Worm (Caenorhabditis elegans): Measurements from ENCODE around the gene F22H10.3.

Gene F22H10.3

DNA sequence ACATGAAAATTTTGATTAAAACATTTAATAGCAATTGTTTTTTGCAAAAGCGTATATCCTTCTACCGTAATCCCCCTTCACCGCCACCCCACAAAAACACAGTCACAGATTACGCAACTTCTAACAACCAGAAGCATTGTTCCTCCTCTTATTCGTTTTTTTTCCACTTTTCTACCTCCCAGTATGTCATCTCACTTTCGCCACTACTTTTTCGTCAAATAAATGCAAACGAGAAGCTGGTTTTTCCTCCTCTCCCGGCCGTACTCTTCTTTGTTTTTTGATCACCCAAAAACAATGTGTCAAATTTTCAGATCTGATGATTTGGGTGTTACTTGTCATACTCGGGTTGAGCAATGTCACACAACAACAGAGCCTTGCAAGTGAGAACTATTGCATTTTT lies 44.5 kb downstream of the F22H10.3 start, which contains the start of gene C06G1.1:
Gene C06G1.1 (plus strand): TSS at position 301 of the 400 bp plus-strand sequence.
- TF ChIP-seq ceh-2 (tag; optimal IDR thresholded peaks at IDR 0.05): no peak
- no peak for TF ChIP-seq pha-2 (tag; optimal IDR thresholded peaks at IDR 0.05)
- TF ChIP-seq sdc-2 (tag; optimal IDR thresholded peaks at IDR 0.05): no peak
- no peak for TF ChIP-seq gmeb-2 (tag; optimal IDR thresholded peaks at IDR 0.05)
- TF ChIP-seq rnt-1 (tag; optimal IDR thresholded peaks at IDR 0.05): no peak
- no peak for TF ChIP-seq tbx-2 (tag; optimal IDR thresholded peaks at IDR 0.05)
- no peak for TF ChIP-seq sox-4 (tag; optimal IDR thresholded peaks at IDR 0.05)
- no peak for TF ChIP-seq ceh-18 (tag; optimal IDR thresholded peaks at IDR 0.05)
- TF ChIP-seq ceh-24 (tag; optimal IDR thresholded peaks at IDR 0.05): no peak
- no peak for TF ChIP-seq ahr-1 (tag; optimal IDR thresholded peaks at IDR 0.05)
- no peak for TF ChIP-seq che-1 (tag; optimal IDR thresholded peaks at IDR 0.05)
- TF ChIP-seq hlh-13 (GFP tag; optimal IDR thresholded peaks at IDR 0.05): no peak
- TF ChIP-seq C38D4.7 (GFP tag; optimal IDR thresholded peaks at IDR 0.05): no peak

DNA sequence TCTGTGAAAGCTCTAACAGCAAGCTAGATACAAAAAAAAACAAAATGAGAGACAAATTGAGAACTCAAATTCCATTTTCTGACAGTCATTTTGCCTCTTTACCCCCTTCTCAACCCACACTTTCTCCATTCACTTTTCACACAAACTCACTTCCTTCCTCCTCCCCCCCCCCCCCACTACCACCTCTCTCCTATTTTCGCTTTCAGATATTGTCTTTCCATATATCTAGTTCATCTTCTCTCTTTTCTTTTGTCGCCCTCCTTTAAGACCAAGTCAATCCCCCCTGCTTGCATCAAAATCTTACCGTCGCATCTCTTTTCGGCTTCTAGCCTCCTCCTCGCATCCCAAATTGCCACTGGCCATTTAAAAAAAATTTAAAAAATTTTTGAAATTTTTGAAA lies 45.7 kb downstream of the F22H10.3 start:
- TF ChIP-seq ceh-9 (tag; optimal IDR thresholded peaks at IDR 0.05) (no peak), ceh-34 (tag; optimal IDR thresholded peaks at IDR 0.05) (no peak), ceh-2 (tag; optimal IDR thresholded peaks at IDR 0.05) (no peak), dmd-4 (tag; optimal IDR thresholded peaks at IDR 0.05; ENCODE audit: borderline replicate concordance) (no peak), gmeb-2 (tag; optimal IDR thresholded peaks at IDR 0.05) (no peak), ets-4 (tag; optimal IDR thresholded peaks at IDR 0.05) (no peak), ceh-22 (tag; optimal IDR thresholded peaks at IDR 0.05) (no peak)

DNA sequence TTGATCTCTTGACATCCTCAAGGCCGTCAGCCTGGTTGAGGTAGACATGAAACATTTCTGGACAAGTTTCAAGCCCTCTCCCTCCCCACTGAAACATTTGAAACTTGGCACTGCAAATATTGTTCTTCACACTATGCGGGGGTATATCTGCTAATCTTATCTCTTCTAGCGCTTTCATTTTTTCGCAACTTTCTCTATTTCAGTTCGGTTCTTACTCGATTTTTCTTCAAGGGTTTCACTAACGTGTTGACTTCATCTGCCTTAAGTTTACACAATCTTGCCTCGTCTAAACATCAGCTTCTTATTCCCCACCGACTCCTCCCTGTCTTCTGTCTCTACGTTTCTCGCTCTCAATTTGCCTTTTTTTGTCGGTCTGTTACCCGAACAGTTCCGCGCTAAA lies 47.7 kb downstream of the F22H10.3 start:
- TF ChIP-seq nhr-11 (tag; optimal IDR thresholded peaks at IDR 0.05) (no peak), npax-4 (tag; optimal IDR thresholded peaks at IDR 0.05) (no peak), pag-3 (tag; optimal IDR thresholded peaks at IDR 0.05; ENCODE audit: borderline replicate concordance) (no peak), tbx-2 (tag; optimal IDR thresholded peaks at IDR 0.05) (no peak), unc-42 (tag; optimal IDR thresholded peaks at IDR 0.05) (no peak), fax-1 (tag; optimal IDR thresholded peaks at IDR 0.05) (no peak), nfya-1 (tag; optimal IDR thresholded peaks at IDR 0.05) (no peak), K09A11.1 (tag; optimal IDR thresholded peaks at IDR 0.05; ENCODE audit: insufficient read depth) (no peak), K02D7.2 (tag; optimal IDR thresholded peaks at IDR 0.05) (no peak), unc-86 (tag; optimal IDR thresholded peaks at IDR 0.05) (no peak), sox-2 (GFP tag; IDR thresholded peaks at IDR 0.05) (no peak), gmeb-2 (tag; optimal IDR thresholded peaks at IDR 0.05) (no peak), hlh-15 (tag; optimal IDR thresholded peaks at IDR 0.05) (no peak), odd-2 (tag; optimal IDR thresholded peaks at IDR 0.05) (no peak), T23F11.4 (GFP tag; optimal IDR thresholded peaks at IDR 0.05) (no peak), ttx-3 (tag; optimal IDR thresholded peaks at IDR 0.05) (no peak), pha-4 (tag; optimal IDR thresholded peaks at IDR 0.05) (no peak)

DNA sequence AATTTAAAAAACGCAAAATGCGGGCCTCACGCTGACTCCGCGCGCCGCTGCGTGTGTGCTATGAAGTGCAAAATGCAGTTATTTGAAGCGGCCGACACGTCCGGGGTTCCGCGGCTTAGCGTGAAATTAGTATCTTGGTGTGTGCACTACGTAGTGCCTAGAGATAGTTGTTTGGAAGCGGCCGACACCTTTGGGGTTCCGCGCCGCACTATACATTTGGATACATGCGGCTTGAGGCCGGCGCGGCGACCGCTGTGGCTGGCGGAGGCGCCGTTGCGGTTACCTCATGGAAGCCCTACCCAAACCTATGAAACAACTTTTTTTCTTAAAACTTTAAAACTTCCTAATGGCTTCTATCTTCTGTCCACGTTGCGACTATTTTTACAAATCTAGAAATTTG lies 48.3 kb downstream of the F22H10.3 start:
- no peak for TF ChIP-seq T23F11.4 (GFP tag; optimal IDR thresholded peaks at IDR 0.05)
- no peak for TF ChIP-seq lim-6 (tag; optimal IDR thresholded peaks at IDR 0.05)
- TF ChIP-seq ref-2 (tag; optimal IDR thresholded peaks at IDR 0.05): no peak

Measured in whole organism, late embryonic.